Worm (Caenorhabditis elegans) whole organism, young adult: Measurements from ENCODE around the gene orc-4.

ENCODE experiments used
- Y95B8A.8 ChIP-seq: fragments of 200-800 bp; sonication (Bioruptor generic); IDR thresholded peaks from 2 replicates; pipeline ENCODE4 v1.3.6; 2022; ENCODE audit warnings: missing genetic modification reagents, missing genetic modification characterization, missing compliant biosample characterization
- ceh-40 ChIP-seq: fragments of 200-800 bp; sonication (Bioruptor generic); IDR thresholded peaks from 2 replicates; pipeline ENCODE4 v1.3.6; 2022; ENCODE audit warnings: missing genetic modification characterization, missing compliant biosample characterization
- ceh-58 ChIP-seq: fragments of 200-800 bp; sonication (Bioruptor generic); IDR thresholded peaks from 2 replicates; pipeline ENCODE4 v1.3.6; 2022; ENCODE audit warnings: missing genetic modification characterization, missing compliant biosample characterization
- hlh-26 ChIP-seq: fragments of 200-800 bp; sonication (Bioruptor generic); conservative IDR thresholded peaks from 2 replicates; pipeline ENCODE4 v1.3.6; 2022; ENCODE audit warnings: missing genetic modification reagents, missing genetic modification characterization, missing compliant biosample characterization
- hrde-1 ChIP-seq: sonication (generic microtip); optimal IDR thresholded peaks from 2 replicates; lab custom pipeline; 2016; ENCODE audit warnings: missing genetic modification characterization, mild to moderate bottlenecking, missing compliant biosample characterization, moderate library complexity, missing genotype, missing genetic modification reagents, borderline replicate concordance
- mcd-1 ChIP-seq: fragments of 200-800 bp; sonication (Bioruptor generic); IDR thresholded peaks from 2 replicates; pipeline ENCODE4 v1.3.6; 2022; ENCODE audit warnings: missing genetic modification reagents, missing genetic modification characterization, missing compliant biosample characterization
- ztf-25 ChIP-seq: fragments of 200-800 bp; sonication (Bioruptor generic); IDR thresholded peaks from 2 replicates; pipeline ENCODE4 v1.3.6; 2022; ENCODE audit warnings: missing genetic modification reagents, missing genetic modification characterization, missing compliant biosample characterization

DNA sequence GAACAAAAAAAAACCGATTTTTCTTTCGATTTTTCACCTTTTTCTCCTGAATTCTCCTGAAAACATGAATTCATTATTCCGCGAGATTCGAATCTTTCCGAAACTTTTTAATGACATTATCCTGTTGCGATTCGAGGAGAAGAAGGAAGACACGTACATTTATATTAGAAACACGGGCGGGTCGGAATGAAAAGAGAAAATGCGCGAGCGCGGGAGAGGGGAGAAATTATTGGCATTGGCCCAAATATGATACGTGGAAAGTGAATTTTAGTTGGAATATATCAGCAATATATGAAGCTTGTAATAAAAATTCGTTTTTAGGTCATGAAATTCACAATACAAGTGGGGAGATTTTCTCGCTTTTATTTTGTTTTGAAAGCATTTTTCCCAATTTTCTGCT, 7.5 kb downstream of the orc-4 start:
- TF ChIP-seq ztf-25: no peak
- TF ChIP-seq hrde-1: no peak
- no peak for TF ChIP-seq mcd-1 (GFP tag; lab: Robert Waterston, UW)
- TF ChIP-seq Y95B8A.8 (GFP tag; lab: Robert Waterston, UW): no peak
- TF ChIP-seq ceh-58 (GFP tag; lab: Robert Waterston, UW): no peak
- TF ChIP-seq ceh-40: no peak
- TF ChIP-seq hlh-26 (GFP tag; lab: Robert Waterston, UW): no peak
